Fruit fly (Drosophila melanogaster): ENCODE results near the gene Gr89a.

Gene Gr89a

DNA sequence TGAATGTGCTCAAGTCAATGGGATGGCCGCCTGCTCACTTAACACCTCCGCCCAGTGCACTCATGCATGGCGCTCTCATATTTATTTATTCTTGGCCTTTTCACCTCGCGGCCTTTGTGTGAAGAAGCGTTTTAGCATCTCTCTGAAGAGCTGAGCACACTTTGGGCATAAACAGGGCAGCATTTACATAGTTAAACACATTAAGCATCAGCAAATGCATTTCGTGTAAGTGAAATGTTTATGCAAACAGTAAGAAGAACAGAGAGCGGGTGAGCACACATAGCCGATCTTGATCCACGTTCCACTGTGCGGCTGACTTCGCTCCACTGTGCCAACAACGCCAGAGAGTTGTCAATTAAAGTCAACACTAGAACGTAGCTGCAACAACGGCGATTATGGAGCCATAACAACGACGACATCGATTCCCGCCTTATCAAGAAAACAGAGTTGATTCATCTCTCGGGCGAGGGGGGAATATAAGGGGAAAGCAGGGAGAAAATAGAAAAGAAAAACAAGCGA lies 25.9 kb upstream of the Gr89a start:
- 0 out of 3 replicates have a peak, but pooled peaks have one; percentile 65 for TF ChIP-seq CG6163 (GFP tag; IDR thresholded peaks at IDR 0.05)
- TF ChIP-seq CG15336 (GFP tag; IDR thresholded peaks at IDR 0.05): peak; percentile 20; the same call in 1 of the 2 replicates
- TF ChIP-seq Hr4 (GFP tag; optimal IDR thresholded peaks at IDR 0.05): no peak
- peak; percentile 58 for TF ChIP-seq Ets96B (tag; optimal IDR thresholded peaks at IDR 0.05)
- no peak for TF ChIP-seq Hr38 (GFP tag; optimal IDR thresholded peaks at IDR 0.05)
- TF ChIP-seq net (GFP tag; optimal IDR thresholded peaks at IDR 0.05): no peak
- TF ChIP-seq Sox15 (GFP tag; optimal IDR thresholded peaks at IDR 0.05): peak; percentile 40
- peak; percentile 37 to 43 for TF ChIP-seq salr (GFP tag; optimal IDR thresholded peaks at IDR 0.05)
- no peak for TF ChIP-seq Blimp-1 (GFP tag; optimal IDR thresholded peaks at IDR 0.05)
- no peak for TF ChIP-seq CG6276 (GFP tag; optimal IDR thresholded peaks at IDR 0.05)
- TF ChIP-seq achi (GFP tag; optimal IDR thresholded peaks at IDR 0.05): peak; percentile 21
- peak; percentile 57 for TF ChIP-seq fd59A (GFP tag; optimal IDR thresholded peaks at IDR 0.05)
- TF ChIP-seq CG1621 (tag; optimal IDR thresholded peaks at IDR 0.05): peak; percentile 41
- peak; percentile 33 for TF ChIP-seq dac (GFP tag; optimal IDR thresholded peaks at IDR 0.05)
- peak in 1 of 2 experiments; percentile 14 for TF ChIP-seq ss (GFP tag; optimal IDR thresholded peaks at IDR 0.05)
- no peak for TF ChIP-seq cyc (GFP tag; optimal IDR thresholded peaks at IDR 0.05)
- peak; percentile 35 for TF ChIP-seq acj6 (GFP tag; optimal IDR thresholded peaks at IDR 0.05)
- peak; percentile 29 for TF ChIP-seq Lpt (GFP tag; optimal IDR thresholded peaks at IDR 0.05)
- peak; percentile 29 for TF ChIP-seq CG9139 (GFP tag; optimal IDR thresholded peaks at IDR 0.05)
- no peak for TF ChIP-seq CG8119 (GFP tag; IDR thresholded peaks at IDR 0.05)
- TF ChIP-seq Eip78C (GFP tag): peak; percentile 82
- peak; percentile 53 for TF ChIP-seq pdm3 (GFP tag; optimal IDR thresholded peaks at IDR 0.05)
- TF ChIP-seq CG6854 (GFP tag; optimal IDR thresholded peaks at IDR 0.05): no peak
- TF ChIP-seq CG11294 (GFP tag; IDR thresholded peaks at IDR 0.05): peak; percentile 34; the same call in 1 of the 2 replicates
- no peak for TF ChIP-seq Ets21C (GFP tag; optimal IDR thresholded peaks at IDR 0.05)
- TF ChIP-seq fkh (GFP tag; optimal IDR thresholded peaks at IDR 0.05): peak; percentile 86
- TF ChIP-seq CG4318 (GFP tag; optimal IDR thresholded peaks at IDR 0.05): peak; percentile 75
- TF ChIP-seq CG3919 (GFP tag; optimal IDR thresholded peaks at IDR 0.05): peak; percentile 47
- TF ChIP-seq CG31627 (GFP tag; optimal IDR thresholded peaks at IDR 0.05): no peak
- TF ChIP-seq CG6792 (GFP tag; optimal IDR thresholded peaks at IDR 0.05): peak; percentile 14
- peak; percentile 53 for TF ChIP-seq CG10669 (GFP tag; optimal IDR thresholded peaks at IDR 0.05)
- peak; percentile 54 for TF ChIP-seq svp (GFP tag)
- TF ChIP-seq Sox14 (GFP tag; optimal IDR thresholded peaks at IDR 0.05): peak; percentile 54
- peak; percentile 73 for TF ChIP-seq CG32006 (GFP tag; optimal IDR thresholded peaks at IDR 0.05)
- peak; percentile 37; the same call in 1 of the 2 replicates for TF ChIP-seq Gug (GFP tag; IDR thresholded peaks at IDR 0.05)
- peak; percentile 17 for TF ChIP-seq CG11762 (GFP tag; optimal IDR thresholded peaks at IDR 0.05; ENCODE audit: insufficient read depth)
- no peak for TF ChIP-seq topi (GFP tag; optimal IDR thresholded peaks at IDR 0.05)
- peak; percentile 42 for TF ChIP-seq CG7368 (GFP tag; optimal IDR thresholded peaks at IDR 0.05)
- peak; percentile 32 for TF ChIP-seq CG11902 (GFP tag; optimal IDR thresholded peaks at IDR 0.05)
- TF ChIP-seq spab (GFP tag; optimal IDR thresholded peaks at IDR 0.05): peak; percentile 35
- TF ChIP-seq CG3032 (tag; optimal IDR thresholded peaks at IDR 0.05): peak; percentile 45
- TF ChIP-seq fd85E (GFP tag; optimal IDR thresholded peaks at IDR 0.05): peak; percentile 54
- TF ChIP-seq eg (GFP tag; IDR thresholded peaks at IDR 0.05): 0 out of 3 replicates have a peak, but pooled peaks have one; percentile 34
- TF ChIP-seq OdsH (GFP tag; optimal IDR thresholded peaks at IDR 0.05): peak; percentile 39
- peak; percentile 35 for TF ChIP-seq CG6808 (GFP tag; optimal IDR thresholded peaks at IDR 0.05)
